Worm (Caenorhabditis elegans) whole organism, L1 larva: Measurements from ENCODE around the gene F20D12.12.

Experiments
- aly-2 ChIP-seq: fragments of 150-350 bp; optimal IDR thresholded peaks from 2 replicates; lab custom pipeline; 2014; ENCODE audit warnings: missing biosample characterization, missing genetic modification characterization
- ceh-63 ChIP-seq: fragments of 200-800 bp; sonication (Bioruptor generic); optimal IDR thresholded peaks from 2 replicates; lab custom pipeline; 2018; ENCODE audit warnings: mild to moderate bottlenecking, missing genetic modification characterization, missing compliant biosample characterization
- ces-1 ChIP-seq: fragments of 150-350 bp; optimal IDR thresholded peaks from 2 replicates; lab custom pipeline; 2014; ENCODE audit warnings: missing biosample characterization, missing genetic modification reagents, missing genetic modification characterization
- dpl-1 ChIP-seq, 3 experiments: fragments of 150-350 bp in 2 of 3; sonication (generic microtip) in 1 of 3; optimal IDR thresholded peaks; 2 replicates each; lab custom pipeline; 2014 to 2017; ENCODE audit warnings: missing biosample characterization in 3 of 3, missing genetic modification characterization in 3 of 3, missing genetic modification reagents in 3 of 3
- egl-27 ChIP-seq, 2 experiments: fragments of 150-350 bp in 1 of 2; sonication (generic microtip); optimal IDR thresholded peaks; 3 replicates each; lab custom pipeline; 2017 to 2018; ENCODE audit warnings: missing biosample characterization in 2 of 2, missing genetic modification characterization in 2 of 2, missing genetic modification reagents in 2 of 2
- fkh-10 ChIP-seq: sonication (generic microtip); optimal IDR thresholded peaks from 2 replicates; lab custom pipeline; 2017; ENCODE audit warnings: missing biosample characterization, missing genetic modification reagents, missing genetic modification characterization
- fos-1 ChIP-seq: fragments of 150-350 bp; optimal IDR thresholded peaks from 2 replicates; lab custom pipeline; 2014; ENCODE audit warnings: missing biosample characterization, missing genetic modification characterization
- jun-1 ChIP-seq: fragments of 150-350 bp; optimal IDR thresholded peaks from 2 replicates; lab custom pipeline; 2014; ENCODE audit warnings: missing biosample characterization, missing genetic modification reagents, missing genetic modification characterization
- lin-13 ChIP-seq: fragments of 150-350 bp; optimal IDR thresholded peaks from 2 replicates; lab custom pipeline; 2014; ENCODE audit warnings: missing biosample characterization, missing genetic modification reagents, missing genetic modification characterization
- nhr-11 ChIP-seq: fragments of 150-350 bp; optimal IDR thresholded peaks from 2 replicates; lab custom pipeline; 2014; ENCODE audit warnings: missing biosample characterization, missing genetic modification characterization
- nhr-12 ChIP-seq: sonication (generic microtip); optimal IDR thresholded peaks from 2 replicates; lab custom pipeline; 2017; ENCODE audit warnings: missing biosample characterization, missing genetic modification characterization
- unc-130 ChIP-seq: fragments of 150-350 bp; optimal IDR thresholded peaks from 2 replicates; lab custom pipeline; 2017; ENCODE audit warnings: missing biosample characterization, missing genetic modification characterization, inconsistent platforms
- zag-1 ChIP-seq: fragments of 150-350 bp; optimal IDR thresholded peaks from 2 replicates; lab custom pipeline; 2014; ENCODE audit warnings: missing biosample characterization, missing genetic modification characterization
- ztf-4 ChIP-seq: fragments of 150-350 bp; optimal IDR thresholded peaks from 2 replicates; lab custom pipeline; 2014; ENCODE audit warnings: missing biosample characterization, missing genetic modification characterization

DNA sequence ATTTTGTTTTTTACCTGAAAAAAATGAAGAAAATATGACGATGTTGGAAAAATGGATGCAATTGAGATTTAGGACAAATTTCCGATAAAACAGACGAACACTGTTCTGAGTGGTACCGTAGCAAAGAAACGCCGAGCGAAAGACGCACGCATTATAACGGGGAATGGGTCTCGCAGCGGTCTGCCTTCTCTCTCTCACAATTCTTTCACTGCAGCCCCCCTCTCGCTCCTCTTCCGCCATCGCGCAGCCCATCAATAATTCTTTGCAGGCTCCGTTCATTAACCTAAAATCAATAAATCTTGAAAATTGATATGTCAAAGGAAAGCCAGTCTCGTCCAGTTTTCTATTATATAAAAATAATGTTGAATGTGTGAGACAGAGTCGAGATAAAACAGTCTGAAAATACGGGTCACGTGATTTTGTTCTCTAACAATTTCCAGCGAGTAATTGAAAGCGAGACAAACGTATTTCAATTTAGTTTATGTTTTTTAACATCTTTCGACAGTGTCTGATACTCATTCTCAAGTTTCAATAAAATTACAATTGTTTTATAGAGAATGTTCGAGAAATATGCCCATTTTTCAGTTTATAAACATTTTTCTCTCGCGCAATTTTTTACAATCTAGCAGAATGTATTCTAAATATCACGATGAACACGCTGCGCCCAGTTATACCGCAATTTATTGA lies 37.6 kb upstream of the F20D12.12 start:
- TF ChIP-seq dpl-1 (GFP tag; optimal IDR thresholded peaks at IDR 0.05; lab: Kevin White, UChicago), result no peak
- no peak for TF ChIP-seq ceh-63 (GFP tag; lab: Kevin White, UChicago)
- no peak for TF ChIP-seq egl-27 (tag; optimal IDR thresholded peaks at IDR 0.05; lab: Kevin White, UChicago)
- TF ChIP-seq unc-130 (tag; lab: Kevin White, UChicago), result no peak
- no peak for TF ChIP-seq fkh-10 (GFP tag; lab: Kevin White, UChicago)
- TF ChIP-seq ztf-4 (tag; lab: Kevin White, UChicago), result no peak
- TF ChIP-seq jun-1 (tag; lab: Kevin White, UChicago), result no peak
- TF ChIP-seq nhr-12, result no peak
- TF ChIP-seq lin-13 (GFP tag; lab: Kevin White, UChicago), result no peak
- no peak for TF ChIP-seq zag-1
- TF ChIP-seq aly-2 (tag; lab: Kevin White, UChicago), result no peak
- TF ChIP-seq fos-1 (tag; lab: Kevin White, UChicago), result no peak
- no peak for TF ChIP-seq ces-1
- no peak for TF ChIP-seq nhr-11
